Worm (Caenorhabditis elegans) whole organism, young adult: ENCODE results near the gene T23E1.1.
A peak's percentile ranks its signal among the peaks of the same experiment; 100 is the strongest.

ENCODE experiments used
- B0261.1 ChIP-seq: sonication (generic microtip); optimal IDR thresholded peaks from 2 replicates; lab custom pipeline; 2016; ENCODE audit warnings: mild to moderate bottlenecking, missing genetic modification characterization, moderate library complexity, missing compliant biosample characterization
- F57C9.4 ChIP-seq: sonication (generic microtip); optimal IDR thresholded peaks from 2 replicates; lab custom pipeline; 2017; ENCODE audit warnings: mild to moderate bottlenecking, missing genetic modification characterization, missing compliant biosample characterization
- K12H6.12 ChIP-seq: fragments of 200-800 bp; sonication (Bioruptor generic); optimal IDR thresholded peaks from 2 replicates; lab custom pipeline; 2018; ENCODE audit warnings: mild to moderate bottlenecking, missing genetic modification characterization, missing compliant biosample characterization
- T26A5.8 ChIP-seq: sonication (generic microtip); optimal IDR thresholded peaks from 2 replicates; lab custom pipeline; 2016; ENCODE audit warnings: missing genetic modification characterization, missing compliant biosample characterization
- Y79H2A.3 ChIP-seq: fragments of 200-800 bp; sonication (Bioruptor generic); conservative IDR thresholded peaks from 2 replicates; pipeline ENCODE4 v1.3.6; 2022; ENCODE audit warnings: missing genetic modification reagents, missing genetic modification characterization, missing compliant biosample characterization
- ZK185.1 ChIP-seq: sonication (generic microtip); optimal IDR thresholded peaks from 2 replicates; lab custom pipeline; 2016; ENCODE audit warnings: mild to moderate bottlenecking, missing genetic modification characterization, missing compliant biosample characterization; ENCODE audit not compliant: poor library complexity, severe bottlenecking
- atf-7 ChIP-seq: sonication (generic microtip); optimal IDR thresholded peaks from 2 replicates; lab custom pipeline; 2017; ENCODE audit warnings: mild to moderate bottlenecking, missing genetic modification characterization, missing compliant biosample characterization
- bed-1 ChIP-seq: fragments of 200-800 bp; sonication (Bioruptor generic); IDR thresholded peaks from 2 replicates; pipeline ENCODE4 v1.3.6; 2022; ENCODE audit warnings: missing genetic modification reagents, missing genetic modification characterization, missing compliant biosample characterization
- bed-2 ChIP-seq: fragments of 200-800 bp; sonication (Bioruptor generic); IDR thresholded peaks from 2 replicates; pipeline ENCODE4 v1.3.6; 2022; ENCODE audit warnings: missing genetic modification reagents, missing genetic modification characterization, missing compliant biosample characterization
- cebp-1 ChIP-seq, 2 experiments: fragments of 200-800 bp in 1 of 2; sonication (Bioruptor generic) in 1 of 2; sonication (generic microtip) in 1 of 2; IDR thresholded peaks in 1 of 2; optimal IDR thresholded peaks in 1 of 2; 2 replicates each; pipeline versions ENCODE4 v1.3.6 to Lab custom; 2017 to 2022; ENCODE audit warnings: missing compliant biosample characterization in 2 of 2, missing genetic modification characterization in 2 of 2, mild to moderate bottlenecking in 1 of 2, missing genetic modification reagents in 1 of 2, moderate library complexity in 1 of 2
- ceh-27 ChIP-seq: fragments of 200-800 bp; sonication (Bioruptor generic); optimal IDR thresholded peaks from 2 replicates; lab custom pipeline; 2018; ENCODE audit warnings: mild to moderate bottlenecking, missing genetic modification characterization, moderate library complexity, missing compliant biosample characterization
- ceh-58 ChIP-seq: fragments of 200-800 bp; sonication (Bioruptor generic); IDR thresholded peaks from 2 replicates; pipeline ENCODE4 v1.3.6; 2022; ENCODE audit warnings: missing genetic modification characterization, missing compliant biosample characterization
- ceh-91 ChIP-seq: fragments of 200-800 bp; sonication (Bioruptor generic); IDR thresholded peaks from 2 replicates; pipeline ENCODE4 v1.3.6; 2022; ENCODE audit warnings: missing genetic modification reagents, missing genetic modification characterization, missing compliant biosample characterization
- dpff-1 ChIP-seq: sonication (generic microtip); optimal IDR thresholded peaks from 2 replicates; lab custom pipeline; 2017; ENCODE audit warnings: mild to moderate bottlenecking, missing genetic modification characterization, missing compliant biosample characterization
- egl-44 ChIP-seq: fragments of 200-800 bp; sonication (Bioruptor generic); IDR thresholded peaks from 2 replicates; pipeline ENCODE4 v1.3.6; 2022; ENCODE audit warnings: missing genetic modification reagents, missing genetic modification characterization, missing compliant biosample characterization
- egrh-3 ChIP-seq: fragments of 200-800 bp; sonication (Bioruptor generic); IDR thresholded peaks from 2 replicates; pipeline ENCODE4 v1.3.6; 2022; ENCODE audit warnings: missing genetic modification reagents, missing genetic modification characterization, missing compliant biosample characterization
- ets-4 ChIP-seq: fragments of 200-800 bp; sonication (Bioruptor generic); optimal IDR thresholded peaks from 2 replicates; lab custom pipeline; 2018; ENCODE audit warnings: mild to moderate bottlenecking, missing genetic modification characterization, missing compliant biosample characterization
- gei-17 ChIP-seq: fragments of 200-800 bp; sonication (Bioruptor generic); optimal IDR thresholded peaks from 2 replicates; lab custom pipeline; 2018; ENCODE audit warnings: mild to moderate bottlenecking, missing genetic modification characterization, missing compliant biosample characterization
- hmg-1.2 ChIP-seq: fragments of 200-800 bp; sonication (Bioruptor generic); IDR thresholded peaks from 2 replicates; pipeline ENCODE4 v1.3.6; 2022; ENCODE audit warnings: missing genetic modification reagents, missing genetic modification characterization, missing compliant biosample characterization
- hrde-1 ChIP-seq: sonication (generic microtip); optimal IDR thresholded peaks from 2 replicates; lab custom pipeline; 2016; ENCODE audit warnings: missing genetic modification characterization, mild to moderate bottlenecking, missing compliant biosample characterization, moderate library complexity, missing genotype, missing genetic modification reagents, borderline replicate concordance
- lin-35 ChIP-seq, 3 experiments: fragments of 150-350 bp in 2 of 3; sonication (generic microtip) in 1 of 3; optimal IDR thresholded peaks; 2 replicates each; lab custom pipeline; 2014 to 2018; ENCODE audit warnings: missing biosample characterization in 3 of 3, missing genetic modification characterization in 3 of 3, missing genetic modification reagents in 3 of 3
- lin-40 ChIP-seq: sonication (generic microtip); optimal IDR thresholded peaks from 2 replicates; lab custom pipeline; 2016; ENCODE audit warnings: missing genetic modification characterization, mild to moderate bottlenecking, missing compliant biosample characterization, missing genotype, missing genetic modification reagents
- madf-10 ChIP-seq: sonication (generic microtip); optimal IDR thresholded peaks from 2 replicates; lab custom pipeline; 2016; ENCODE audit warnings: mild to moderate bottlenecking, missing genetic modification characterization, missing compliant biosample characterization
- madf-3 ChIP-seq: fragments of 200-800 bp; sonication (Bioruptor generic); IDR thresholded peaks from 2 replicates; pipeline ENCODE4 v1.3.6; 2022; ENCODE audit warnings: missing genetic modification reagents, missing genetic modification characterization, missing compliant biosample characterization
- mcd-1 ChIP-seq: fragments of 200-800 bp; sonication (Bioruptor generic); IDR thresholded peaks from 2 replicates; pipeline ENCODE4 v1.3.6; 2022; ENCODE audit warnings: missing genetic modification reagents, missing genetic modification characterization, missing compliant biosample characterization
- nfya-1 ChIP-seq: sonication (generic microtip); optimal IDR thresholded peaks from 2 replicates; lab custom pipeline; 2017; ENCODE audit warnings: antibody characterized with exemption, missing compliant biosample characterization, missing genetic modification characterization, borderline replicate concordance; ENCODE audit not compliant: insufficient read depth
- nfya-2 ChIP-seq: fragments of 200-800 bp; sonication (Bioruptor generic); IDR thresholded peaks from 2 replicates; pipeline ENCODE4 v1.3.6; 2022; ENCODE audit warnings: missing genetic modification reagents, missing genetic modification characterization, missing compliant biosample characterization
- nfyb-1 ChIP-seq: fragments of 200-800 bp; sonication (Bioruptor generic); IDR thresholded peaks from 2 replicates; pipeline ENCODE4 v1.3.6; 2022; ENCODE audit warnings: missing genetic modification reagents, missing genetic modification characterization, missing compliant biosample characterization
- nhr-27 ChIP-seq: fragments of 200-800 bp; sonication (Bioruptor generic); optimal IDR thresholded peaks from 2 replicates; lab custom pipeline; 2018; ENCODE audit warnings: mild to moderate bottlenecking, missing genetic modification characterization, moderate library complexity, missing compliant biosample characterization
- nhr-90 ChIP-seq: sonication (generic microtip); optimal IDR thresholded peaks from 2 replicates; lab custom pipeline; 2016; ENCODE audit warnings: missing genotype, mild to moderate bottlenecking, missing genetic modification characterization, missing compliant biosample characterization
- pha-4 ChIP-seq: fragments of 150-350 bp; sonication (generic microtip); optimal IDR thresholded peaks from 2 replicates; lab custom pipeline; 2014; ENCODE audit warnings: missing biosample characterization, missing genetic modification reagents, missing genetic modification characterization
- repo-1 ChIP-seq: sonication (generic microtip); optimal IDR thresholded peaks from 2 replicates; lab custom pipeline; 2017; ENCODE audit warnings: mild to moderate bottlenecking, missing genetic modification characterization, missing compliant biosample characterization
- sdz-38 ChIP-seq: sonication (generic microtip); optimal IDR thresholded peaks from 2 replicates; lab custom pipeline; 2016; ENCODE audit warnings: missing genotype, missing genetic modification characterization, missing compliant biosample characterization
- snpc-4 ChIP-seq, 5 experiments: fragments of 150-350 bp in 1 of 5; sonication (generic microtip) in 4 of 5; optimal IDR thresholded peaks; 2 replicates each; lab custom pipeline; 2014 to 2018; ENCODE audit warnings: missing genetic modification characterization in 5 of 5, missing biosample characterization in 3 of 5, antibody characterized with exemption in 2 of 5, mild to moderate bottlenecking in 2 of 5, missing compliant biosample characterization in 2 of 5, missing genotype in 2 of 5, moderate library complexity in 2 of 5, missing genetic modification reagents in 1 of 5
- somi-1 ChIP-seq: fragments of 200-800 bp; sonication (Bioruptor generic); optimal IDR thresholded peaks from 2 replicates; lab custom pipeline; 2018; ENCODE audit warnings: mild to moderate bottlenecking, missing genetic modification characterization, missing compliant biosample characterization
- sptf-2 ChIP-seq: fragments of 200-800 bp; sonication (Bioruptor generic); optimal IDR thresholded peaks from 2 replicates; lab custom pipeline; 2018; ENCODE audit warnings: mild to moderate bottlenecking, missing genetic modification characterization, missing compliant biosample characterization
- tbp1 ChIP-seq: fragments of 200-800 bp; sonication (Bioruptor generic); optimal IDR thresholded peaks from 2 replicates; lab custom pipeline; 2018; ENCODE audit warnings: mild to moderate bottlenecking, missing genetic modification characterization, missing compliant biosample characterization
- tlf-1 ChIP-seq: fragments of 200-800 bp; sonication (Bioruptor generic); optimal IDR thresholded peaks from 2 replicates; lab custom pipeline; 2018; ENCODE audit warnings: mild to moderate bottlenecking, missing genetic modification characterization, missing compliant biosample characterization
- unc-62 ChIP-seq: fragments of 150-350 bp; optimal IDR thresholded peaks from 2 replicates; lab custom pipeline; 2014; ENCODE audit warnings: missing biosample characterization, missing genetic modification reagents, missing genetic modification characterization
- zim-3 ChIP-seq: sonication (generic microtip); optimal IDR thresholded peaks from 2 replicates; lab custom pipeline; 2017; ENCODE audit warnings: mild to moderate bottlenecking, missing genetic modification characterization, moderate library complexity, missing compliant biosample characterization
- ztf-18 ChIP-seq: sonication (generic microtip); optimal IDR thresholded peaks from 2 replicates; lab custom pipeline; 2016; ENCODE audit warnings: missing genotype, mild to moderate bottlenecking, missing genetic modification characterization, missing compliant biosample characterization
- ztf-22 ChIP-seq: fragments of 200-800 bp; sonication (Bioruptor generic); optimal IDR thresholded peaks from 2 replicates; lab custom pipeline; 2018; ENCODE audit warnings: mild to moderate bottlenecking, missing genetic modification characterization, moderate library complexity, missing compliant biosample characterization
- ztf-26 ChIP-seq: sonication (generic microtip); optimal IDR thresholded peaks from 2 replicates; lab custom pipeline; 2017; ENCODE audit warnings: missing genetic modification characterization, missing compliant biosample characterization
- ztf-28 ChIP-seq: fragments of 200-800 bp; sonication (Bioruptor generic); IDR thresholded peaks from 2 replicates; pipeline ENCODE4 v1.3.6; 2022; ENCODE audit warnings: missing genetic modification reagents, missing genetic modification characterization, missing compliant biosample characterization
- ztf-6 ChIP-seq: fragments of 200-800 bp; sonication (Bioruptor generic); IDR thresholded peaks from 2 replicates; pipeline ENCODE4 v1.3.6; 2022; ENCODE audit warnings: missing genetic modification reagents, missing genetic modification characterization, missing compliant biosample characterization

T23E1.1 gene

ce11 chrIV:3160785-3161184 is 9.6 kb downstream of the T23E1.1 start (continued):
- TF ChIP-seq Y79H2A.3 (GFP tag; lab: Robert Waterston, UW) (no peak), egl-44 (no peak), ets-4 (peak; percentile 6), ztf-22 (no peak), pha-4 (tag; lab: Kevin White, UChicago) (no peak), lin-35 (GFP tag; optimal IDR thresholded peaks at IDR 0.05; lab: Kevin White, UChicago) (peak in 1 of 3 experiments; percentile 42), T26A5.8 (tag; lab: Kevin White, UChicago) (no peak), sptf-2 (GFP tag; lab: Kevin White, UChicago) (no peak), bed-1 (no peak), somi-1 (GFP tag; lab: Kevin White, UChicago) (peak; percentile 79), nhr-90 (peak; percentile 33), repo-1 (tag; lab: Kevin White, UChicago) (peak; percentile 32), dpff-1 (tag; lab: Kevin White, UChicago) (no peak), nfyb-1 (GFP tag; lab: Robert Waterston, UW) (peak; percentile 79; the same call in 1 of the 2 replicates), ZK185.1 (tag; lab: Kevin White, UChicago) (no peak), tlf-1 (GFP tag; lab: Kevin White, UChicago) (peak; percentile 25), atf-7 (tag; lab: Kevin White, UChicago) (peak; percentile 46), nfya-2 (no peak), hmg-1.2 (GFP tag; lab: Robert Waterston, UW) (peak; percentile 95), nhr-27 (no peak), madf-10 (tag; lab: Kevin White, UChicago) (no peak), ceh-58 (no peak), snpc-4 (GFP tag; optimal IDR thresholded peaks at IDR 0.05; lab: Kevin White, UChicago) (peak; percentile 10), snpc-4 (tag; optimal IDR thresholded peaks at IDR 0.05; lab: Kevin White, UChicago) (peak in 2 of 4 experiments; percentile 23 to 30), unc-62 (no peak), B0261.1 (tag; lab: Kevin White, UChicago) (no peak), mcd-1 (GFP tag; lab: Robert Waterston, UW) (peak; percentile 56), ztf-6 (GFP tag; lab: Robert Waterston, UW) (no peak), madf-3 (GFP tag; lab: Robert Waterston, UW) (no peak), lin-40 (tag; lab: Kevin White, UChicago) (peak; percentile 86), zim-3 (tag; lab: Kevin White, UChicago) (no peak), hrde-1 (tag; lab: Kevin White, UChicago) (no peak), ztf-28 (no peak), tbp1 (GFP tag; lab: Kevin White, UChicago) (peak; percentile 22), ztf-26 (tag; lab: Kevin White, UChicago) (peak; percentile 79), sdz-38 (no peak), ceh-91 (GFP tag; lab: Robert Waterston, UW) (no peak), bed-2 (GFP tag; lab: Robert Waterston, UW) (no peak), F57C9.4 (tag; lab: Kevin White, UChicago) (no peak), cebp-1 (GFP tag; IDR thresholded peaks at IDR 0.05; lab: Robert Waterston, UW) (no peak), cebp-1 (tag; optimal IDR thresholded peaks at IDR 0.05; lab: Kevin White, UChicago) (peak; percentile 81), ceh-27 (peak; percentile 73), egrh-3 (GFP tag; lab: Robert Waterston, UW) (no peak), K12H6.12 (tag; lab: Kevin White, UChicago) (peak; percentile 78), nfya-1 (tag; lab: Kevin White, UChicago) (no peak), ztf-18 (tag; lab: Kevin White, UChicago) (peak; percentile 15), gei-17 (GFP tag; lab: Kevin White, UChicago) (peak; percentile 52)
